Worm (Caenorhabditis elegans) whole organism, late embryonic: Measurements from ENCODE around the gene R09H3.2.

Source experiments
- F13H6.1 ChIP-seq: sonication (generic microtip); optimal IDR thresholded peaks from 2 replicates; lab custom pipeline; 2016; ENCODE audit warnings: missing genetic modification characterization, missing compliant biosample characterization
- T23F11.4 ChIP-seq: fragments of 200-800 bp; sonication (Bioruptor generic); optimal IDR thresholded peaks from 2 replicates; lab custom pipeline; 2018; ENCODE audit warnings: mild to moderate bottlenecking, missing genetic modification characterization, missing compliant biosample characterization
- Y22D7AL.16 ChIP-seq: sonication (generic microtip); optimal IDR thresholded peaks from 2 replicates; lab custom pipeline; 2016; ENCODE audit warnings: missing genetic modification characterization, missing compliant biosample characterization
- ceh-14 ChIP-seq: sonication (generic microtip); optimal IDR thresholded peaks from 2 replicates; lab custom pipeline; 2016; ENCODE audit warnings: missing genotype, missing genetic modification characterization, missing compliant biosample characterization
- ceh-18 ChIP-seq: sonication (generic microtip); optimal IDR thresholded peaks from 2 replicates; lab custom pipeline; 2016; ENCODE audit warnings: missing genetic modification characterization, missing compliant biosample characterization
- ceh-19 ChIP-seq: fragments of 200-800 bp; sonication (Bioruptor generic); optimal IDR thresholded peaks from 2 replicates; lab custom pipeline; 2018; ENCODE audit warnings: mild to moderate bottlenecking, missing genetic modification characterization, missing compliant biosample characterization
- ceh-2 ChIP-seq: sonication (generic microtip); optimal IDR thresholded peaks from 2 replicates; lab custom pipeline; 2016; ENCODE audit warnings: missing genotype, missing genetic modification characterization, missing compliant biosample characterization
- ceh-24 ChIP-seq: sonication (generic microtip); optimal IDR thresholded peaks from 2 replicates; lab custom pipeline; 2016; ENCODE audit warnings: mild to moderate bottlenecking, missing genetic modification characterization, missing compliant biosample characterization
- ceh-31 ChIP-seq: sonication (generic microtip); optimal IDR thresholded peaks from 2 replicates; lab custom pipeline; 2016; ENCODE audit warnings: missing genetic modification characterization, missing compliant biosample characterization
- ceh-48 ChIP-seq: sonication (generic microtip); optimal IDR thresholded peaks from 2 replicates; lab custom pipeline; 2016; ENCODE audit warnings: missing genetic modification characterization, inconsistent platforms, missing compliant biosample characterization
- ceh-6 ChIP-seq: fragments of 200-800 bp; sonication (Bioruptor generic); optimal IDR thresholded peaks from 2 replicates; lab custom pipeline; 2018; ENCODE audit warnings: mild to moderate bottlenecking, missing genetic modification characterization, missing compliant biosample characterization
- ceh-9 ChIP-seq: sonication (generic microtip); optimal IDR thresholded peaks from 2 replicates; lab custom pipeline; 2016; ENCODE audit warnings: mild to moderate bottlenecking, missing genetic modification characterization, inconsistent platforms, missing compliant biosample characterization
- dmd-4 ChIP-seq: sonication (generic microtip); optimal IDR thresholded peaks from 2 replicates; lab custom pipeline; 2016; ENCODE audit warnings: borderline replicate concordance, missing genetic modification characterization, missing compliant biosample characterization
- elt-2 ChIP-seq: sonication (generic microtip); optimal IDR thresholded peaks from 2 replicates; lab custom pipeline; 2016; ENCODE audit warnings: missing genetic modification reagents, missing genetic modification characterization, missing compliant biosample characterization
- ets-4 ChIP-seq: sonication (generic microtip); optimal IDR thresholded peaks from 2 replicates; lab custom pipeline; 2016; ENCODE audit warnings: missing genetic modification characterization, missing compliant biosample characterization
- eyg-1 ChIP-seq: sonication (generic microtip); optimal IDR thresholded peaks from 2 replicates; lab custom pipeline; 2016; ENCODE audit warnings: missing genotype, missing genetic modification characterization, missing compliant biosample characterization
- fkh-10 ChIP-seq: fragments of 150-350 bp; optimal IDR thresholded peaks from 2 replicates; lab custom pipeline; 2014; ENCODE audit warnings: missing biosample characterization, missing genetic modification reagents, missing genetic modification characterization
- fkh-6 ChIP-seq: sonication (generic microtip); optimal IDR thresholded peaks from 2 replicates; lab custom pipeline; 2016; ENCODE audit warnings: missing genetic modification characterization, missing compliant biosample characterization
- hlh-15 ChIP-seq: sonication (generic microtip); optimal IDR thresholded peaks from 2 replicates; lab custom pipeline; 2016; ENCODE audit warnings: missing genetic modification characterization, missing compliant biosample characterization
- hlh-30 ChIP-seq: sonication (generic microtip); optimal IDR thresholded peaks from 2 replicates; lab custom pipeline; 2017; ENCODE audit warnings: antibody characterized with exemption, missing genetic modification characterization, missing compliant biosample characterization; ENCODE audit not compliant: insufficient read depth
- hlh-6 ChIP-seq: sonication (generic microtip); optimal IDR thresholded peaks from 2 replicates; lab custom pipeline; 2016; ENCODE audit warnings: missing genotype, missing genetic modification characterization, missing compliant biosample characterization
- lin-11 ChIP-seq: fragments of 200-800 bp; sonication (Bioruptor generic); optimal IDR thresholded peaks from 2 replicates; lab custom pipeline; 2018; ENCODE audit warnings: mild to moderate bottlenecking, missing genetic modification characterization, missing compliant biosample characterization
- nfya-1 ChIP-seq: sonication (generic microtip); optimal IDR thresholded peaks from 2 replicates; lab custom pipeline; 2017; ENCODE audit warnings: missing genetic modification characterization, mild to moderate bottlenecking, missing compliant biosample characterization, antibody characterized with exemption, moderate library complexity
- odd-2 ChIP-seq: sonication (generic microtip); optimal IDR thresholded peaks from 2 replicates; lab custom pipeline; 2017; ENCODE audit warnings: antibody characterized with exemption, mild to moderate bottlenecking, missing genetic modification characterization, missing compliant biosample characterization
- pha-2 ChIP-seq: sonication (generic microtip); optimal IDR thresholded peaks from 2 replicates; lab custom pipeline; 2017; ENCODE audit warnings: mild to moderate bottlenecking, missing genetic modification characterization, missing compliant biosample characterization
- pros-1 ChIP-seq: fragments of 150-350 bp; optimal IDR thresholded peaks from 2 replicates; lab custom pipeline; 2014; ENCODE audit warnings: missing biosample characterization, missing genetic modification reagents, missing genetic modification characterization
- rnt-1 ChIP-seq: sonication (generic microtip); optimal IDR thresholded peaks from 2 replicates; lab custom pipeline; 2016; ENCODE audit warnings: missing genetic modification characterization, missing compliant biosample characterization
- sdc-2 ChIP-seq: sonication (generic microtip); optimal IDR thresholded peaks from 2 replicates; lab custom pipeline; 2016; ENCODE audit warnings: missing genotype, missing genetic modification characterization, missing compliant biosample characterization
- syd-9 ChIP-seq: sonication (generic microtip); optimal IDR thresholded peaks from 2 replicates; lab custom pipeline; 2016; ENCODE audit warnings: mild to moderate bottlenecking, missing genetic modification characterization, moderate library complexity, missing compliant biosample characterization
- tbx-2 ChIP-seq: sonication (generic microtip); optimal IDR thresholded peaks from 2 replicates; lab custom pipeline; 2016; ENCODE audit warnings: missing genetic modification characterization, missing compliant biosample characterization
- unc-3 ChIP-seq, 2 experiments: fragments of 200-800 bp in 1 of 2; sonication (Bioruptor generic) in 1 of 2; sonication (generic microtip) in 1 of 2; conservative IDR thresholded peaks in 1 of 2; optimal IDR thresholded peaks in 1 of 2; 2 replicates each; pipeline versions ENCODE4 v1.3.6 to Lab custom; 2016 to 2022; ENCODE audit warnings: missing compliant biosample characterization in 2 of 2, missing genetic modification characterization in 2 of 2, missing genetic modification reagents in 1 of 2
- unc-42 ChIP-seq: sonication (generic microtip); optimal IDR thresholded peaks from 2 replicates; lab custom pipeline; 2016; ENCODE audit warnings: missing genotype, missing genetic modification characterization, missing compliant biosample characterization
- unc-86 ChIP-seq: sonication (generic microtip); optimal IDR thresholded peaks from 2 replicates; lab custom pipeline; 2016; ENCODE audit warnings: missing genetic modification characterization, missing compliant biosample characterization

The R09H3.2 gene

ce11 chrX:1627013-1627412, 37.8 kb downstream of the R09H3.2 start (continued):
- peak; percentile 17 for TF ChIP-seq hlh-30 (tag; lab: Kevin White, UChicago)
- TF ChIP-seq odd-2 (tag; lab: Kevin White, UChicago) = no peak
- TF ChIP-seq dmd-4 (tag; lab: Kevin White, UChicago) = peak; percentile 17
- no peak for TF ChIP-seq ceh-24 (tag; lab: Kevin White, UChicago)
- peak; percentile 99 for TF ChIP-seq sdc-2 (tag; lab: Kevin White, UChicago)
- TF ChIP-seq hlh-6 (tag; lab: Kevin White, UChicago) = peak; percentile 7
- TF ChIP-seq syd-9 (tag; lab: Kevin White, UChicago) = peak; percentile 77
- peak; percentile 72 for TF ChIP-seq elt-2 (tag; lab: Kevin White, UChicago)
- peak; percentile 84 for TF ChIP-seq unc-42 (tag; lab: Kevin White, UChicago)
- peak; percentile 45 for TF ChIP-seq ets-4 (tag; lab: Kevin White, UChicago)
- TF ChIP-seq ceh-18 (tag; lab: Kevin White, UChicago) = peak; percentile 97
- TF ChIP-seq lin-11 (tag; lab: Kevin White, UChicago) = peak; percentile 10
- peak; percentile 32 for TF ChIP-seq hlh-15 (tag; lab: Kevin White, UChicago)
- TF ChIP-seq F13H6.1 (tag; lab: Kevin White, UChicago) = peak; percentile 22
- TF ChIP-seq fkh-10 = no peak
- TF ChIP-seq ceh-6 = no peak
- TF ChIP-seq nfya-1 (tag; lab: Kevin White, UChicago) = peak; percentile 93
- TF ChIP-seq ceh-31 (tag; lab: Kevin White, UChicago) = peak; percentile 87
- peak; percentile 24 for TF ChIP-seq T23F11.4 (GFP tag; lab: Kevin White, UChicago)
- TF ChIP-seq ceh-19 (GFP tag; lab: Kevin White, UChicago) = no peak
- peak; percentile 85 for TF ChIP-seq tbx-2 (tag; lab: Kevin White, UChicago)
- TF ChIP-seq pha-2 (tag; lab: Kevin White, UChicago) = no peak

- TF ChIP-seq fkh-10 (no peak), tbx-2 (tag; lab: Kevin White, UChicago) (no peak), ceh-9 (tag; lab: Kevin White, UChicago) (no peak), unc-86 (tag; lab: Kevin White, UChicago) (no peak), eyg-1 (tag; lab: Kevin White, UChicago) (no peak), Y22D7AL.16 (tag; lab: Kevin White, UChicago) (no peak), sdc-2 (tag; lab: Kevin White, UChicago) (no peak), pros-1 (tag; lab: Kevin White, UChicago) (no peak), ceh-31 (tag; lab: Kevin White, UChicago) (no peak), ceh-48 (no peak), hlh-6 (tag; lab: Kevin White, UChicago) (no peak), ceh-6 (no peak), lin-11 (tag; lab: Kevin White, UChicago) (no peak), ceh-2 (tag; lab: Kevin White, UChicago) (no peak), rnt-1 (tag; lab: Kevin White, UChicago) (no peak), hlh-30 (tag; lab: Kevin White, UChicago) (no peak)
Measured at ce11 chrX:1623048-1623447, 41.8 kb downstream of the R09H3.2 start.

DNA sequence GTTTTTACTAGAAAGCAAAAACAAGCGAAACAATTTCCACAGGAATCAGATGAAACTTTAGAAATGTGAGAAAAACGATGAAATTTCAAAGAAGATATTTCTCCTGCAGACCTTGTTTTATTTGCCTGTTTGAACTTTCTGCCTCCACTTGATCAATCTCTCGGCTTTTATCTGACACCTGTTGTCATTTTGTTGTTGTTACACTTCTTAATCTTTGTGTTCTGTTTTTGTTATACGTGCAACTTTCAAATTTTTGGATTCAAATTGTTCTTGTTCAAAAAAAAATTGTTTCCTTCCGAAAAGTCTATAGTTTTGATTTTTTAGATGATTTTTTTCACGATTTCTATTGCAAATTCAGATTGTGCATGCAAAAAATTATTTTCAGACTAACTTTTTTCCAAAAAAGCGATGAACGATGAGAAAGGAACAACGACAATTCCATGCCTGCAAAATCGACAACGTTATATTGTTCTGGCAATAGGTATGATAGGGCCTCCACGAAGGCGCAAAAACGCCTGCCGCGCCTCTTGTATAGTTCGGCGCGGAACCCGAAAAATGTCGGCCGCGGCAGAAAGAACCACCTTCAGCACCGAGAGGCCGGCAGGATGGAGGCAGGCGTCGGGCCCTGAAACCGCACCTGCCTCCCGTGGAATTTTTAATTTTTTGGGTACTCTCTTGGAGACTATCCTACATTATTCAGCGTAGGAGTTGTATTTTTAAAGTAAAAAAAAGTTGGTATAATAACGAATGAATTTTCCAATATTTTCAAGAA, 44.0 kb downstream of the R09H3.2 start, which contains the start of gene H11E01.2:
Gene H11E01.2, plus strand, starts transcription at position 380 of the 772 bp plus-strand sequence.
- TF ChIP-seq hlh-15 (tag; lab: Kevin White, UChicago) (no peak), unc-3 (GFP tag; conservative IDR thresholded peaks at IDR 0.05; lab: Robert Waterston, UW) (no peak), unc-3 (tag; optimal IDR thresholded peaks at IDR 0.05; lab: Kevin White, UChicago) (no peak), ceh-14 (tag; lab: Kevin White, UChicago) (no peak), fkh-6 (tag; lab: Kevin White, UChicago) (no peak), pha-2 (tag; lab: Kevin White, UChicago) (no peak)
- TF ChIP-seq, all 69 proteins: peak for 0
